Fruit fly (Drosophila melanogaster): ENCODE results near the gene Mgat4b.

Mgat4b gene

DNA sequence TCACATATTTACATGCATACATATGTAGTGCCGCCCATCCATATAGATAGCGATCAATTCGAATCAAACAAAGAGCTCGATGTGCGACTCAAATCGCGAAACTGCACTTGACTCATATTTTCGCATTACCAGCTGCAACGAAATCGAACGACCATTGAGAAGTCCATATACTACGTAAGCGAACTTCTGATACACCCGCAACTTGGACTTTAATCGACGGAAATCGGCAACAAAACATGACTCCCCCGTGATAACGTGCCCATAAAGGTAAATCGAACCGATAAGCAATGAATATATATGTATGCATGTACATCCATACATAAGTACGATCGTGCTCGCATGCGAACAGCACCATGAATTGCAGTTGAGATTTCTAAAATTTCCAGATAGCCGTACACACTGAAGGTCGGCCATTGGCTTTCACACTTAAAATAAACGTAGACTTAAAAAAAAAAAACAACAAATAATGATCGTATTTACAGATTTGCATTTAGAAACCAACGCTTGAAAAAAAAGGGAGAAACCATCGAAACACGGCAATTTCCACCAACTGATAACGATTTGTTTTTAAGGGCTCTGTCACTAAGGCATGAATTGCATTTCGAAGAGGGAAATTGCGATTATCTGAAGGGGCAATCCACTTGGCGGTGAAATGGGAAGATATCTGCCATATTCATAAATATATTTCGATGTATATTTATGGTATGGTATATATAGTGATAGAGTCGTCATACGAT is 13.7 kb upstream of the Mgat4b start (continued):
- TF ChIP-seq CG1621 (tag; optimal IDR thresholded peaks at IDR 0.05), result no peak
- TF ChIP-seq lz (GFP tag; optimal IDR thresholded peaks at IDR 0.05), result no peak
- peak; percentile 43 for TF ChIP-seq vri (GFP tag; optimal IDR thresholded peaks at IDR 0.05)
- peak; percentile 70 for TF ChIP-seq svp (GFP tag)
- no peak for TF ChIP-seq esn (GFP tag; optimal IDR thresholded peaks at IDR 0.05)
- TF ChIP-seq Hr39 (GFP tag; optimal IDR thresholded peaks at IDR 0.05), result no peak
- TF ChIP-seq Met (GFP tag; optimal IDR thresholded peaks at IDR 0.05), result no peak
- no peak for TF ChIP-seq pdm3 (GFP tag; optimal IDR thresholded peaks at IDR 0.05)
- TF ChIP-seq Ets21C (GFP tag; optimal IDR thresholded peaks at IDR 0.05), result no peak
- TF ChIP-seq cyc (GFP tag; optimal IDR thresholded peaks at IDR 0.05), result no peak
- TF ChIP-seq CG11762 (GFP tag; optimal IDR thresholded peaks at IDR 0.05; ENCODE audit: insufficient read depth), result no peak
- no peak for TF ChIP-seq Gug (GFP tag; IDR thresholded peaks at IDR 0.05)
- no peak for TF ChIP-seq Lpt (GFP tag; optimal IDR thresholded peaks at IDR 0.05)
- no peak for TF ChIP-seq Ets96B (tag; optimal IDR thresholded peaks at IDR 0.05)
- TF ChIP-seq Eip75B (GFP tag; optimal IDR thresholded peaks at IDR 0.05), result no peak
- TF ChIP-seq Sox14 (GFP tag; optimal IDR thresholded peaks at IDR 0.05), result no peak
- TF ChIP-seq CG10669 (GFP tag; optimal IDR thresholded peaks at IDR 0.05), result no peak
- TF ChIP-seq Hr38 (GFP tag; optimal IDR thresholded peaks at IDR 0.05), result no peak
- TF ChIP-seq fkh (GFP tag; optimal IDR thresholded peaks at IDR 0.05), result no peak
- TF ChIP-seq CG8119 (GFP tag; IDR thresholded peaks at IDR 0.05), result no peak
- no peak for TF ChIP-seq acj6 (GFP tag; optimal IDR thresholded peaks at IDR 0.05)
- peak; percentile 12 to 19 for TF ChIP-seq ss (GFP tag; optimal IDR thresholded peaks at IDR 0.05)
- TF ChIP-seq Eip93F (GFP tag; optimal IDR thresholded peaks at IDR 0.05), result peak; percentile 56

DNA sequence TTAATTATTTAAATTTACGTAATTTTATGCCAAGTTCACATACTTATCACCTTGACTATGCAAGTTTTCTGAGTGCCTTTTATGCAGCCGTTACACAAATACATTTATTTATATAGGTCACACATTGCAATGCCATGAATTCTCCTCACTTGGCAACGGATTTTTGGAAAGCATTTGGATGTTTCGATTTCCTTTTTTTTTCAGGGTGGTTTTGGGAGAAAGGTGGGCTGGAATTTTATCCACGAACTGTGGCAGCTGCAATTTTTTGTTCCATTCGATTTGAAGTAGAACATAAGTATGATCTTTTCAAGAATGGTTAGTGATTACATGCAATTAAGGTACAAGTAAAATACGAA is 12.8 kb upstream of the Mgat4b start:
- TF ChIP-seq Sox14 (GFP tag; optimal IDR thresholded peaks at IDR 0.05) (no peak), achi (GFP tag; optimal IDR thresholded peaks at IDR 0.05) (no peak), CG31627 (GFP tag; optimal IDR thresholded peaks at IDR 0.05) (no peak), Eip78C (GFP tag) (no peak), Sox102F (GFP tag; optimal IDR thresholded peaks at IDR 0.05) (no peak), CG9139 (GFP tag; optimal IDR thresholded peaks at IDR 0.05) (no peak), Smox (GFP tag; optimal IDR thresholded peaks at IDR 0.05) (no peak), CG7368 (GFP tag; optimal IDR thresholded peaks at IDR 0.05) (no peak), CG11294 (GFP tag; IDR thresholded peaks at IDR 0.05) (no peak), acj6 (GFP tag; optimal IDR thresholded peaks at IDR 0.05) (no peak), topi (GFP tag; optimal IDR thresholded peaks at IDR 0.05) (no peak), Lpt (GFP tag; optimal IDR thresholded peaks at IDR 0.05) (no peak), CG8119 (GFP tag; IDR thresholded peaks at IDR 0.05) (no peak), spab (GFP tag; optimal IDR thresholded peaks at IDR 0.05) (no peak), Ets21C (GFP tag; optimal IDR thresholded peaks at IDR 0.05) (no peak), vri (GFP tag; optimal IDR thresholded peaks at IDR 0.05) (no peak)

DNA sequence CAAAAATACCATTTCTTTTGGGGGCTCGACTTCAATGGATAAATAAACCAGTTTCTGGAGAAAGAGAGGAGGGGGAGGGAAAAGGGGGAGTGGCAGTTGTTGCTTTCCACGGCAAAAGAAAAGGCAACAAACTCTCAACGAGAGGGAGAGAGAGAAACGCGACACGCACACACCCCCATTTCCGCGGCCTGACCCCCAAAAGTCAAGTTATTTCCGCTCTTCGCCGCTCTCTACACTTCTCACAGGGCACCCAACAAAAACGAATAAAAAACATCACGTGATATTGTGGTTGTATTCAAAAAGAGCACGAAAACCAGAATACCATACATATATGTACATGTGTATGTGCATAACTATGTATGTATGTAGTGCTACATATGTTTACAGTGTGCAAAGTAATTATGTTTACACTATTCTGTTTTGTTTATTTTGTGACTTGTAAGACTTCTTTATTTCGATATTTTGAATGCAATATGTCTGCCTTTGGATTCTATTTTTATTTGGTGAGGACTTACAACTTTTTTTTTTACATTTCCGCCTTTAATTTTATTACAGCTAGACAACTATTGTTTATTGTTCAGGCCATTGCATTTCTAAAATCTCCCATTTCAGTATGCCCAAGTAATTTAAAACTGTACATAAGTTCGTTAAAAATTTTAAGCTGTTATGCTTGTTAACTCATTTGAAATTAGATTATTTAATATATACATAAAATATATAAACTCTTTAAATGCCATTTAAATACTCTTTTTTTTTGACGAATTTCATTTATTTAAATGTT is 12.2 kb upstream of the Mgat4b start:
- TF ChIP-seq spab (GFP tag; optimal IDR thresholded peaks at IDR 0.05) (peak; percentile 40), CG4318 (GFP tag; optimal IDR thresholded peaks at IDR 0.05) (peak; percentile 13), Hr4 (GFP tag; optimal IDR thresholded peaks at IDR 0.05) (peak; percentile 68), Hr39 (GFP tag; optimal IDR thresholded peaks at IDR 0.05) (peak; percentile 56), CG15336 (GFP tag; IDR thresholded peaks at IDR 0.05) (peak; percentile 51), CG3032 (tag; optimal IDR thresholded peaks at IDR 0.05) (peak; percentile 39), topi (GFP tag; optimal IDR thresholded peaks at IDR 0.05) (peak; percentile 58), Sox15 (GFP tag; optimal IDR thresholded peaks at IDR 0.05) (peak; percentile 53), Met (GFP tag; optimal IDR thresholded peaks at IDR 0.05) (peak; percentile 61), CG16779 (tag; optimal IDR thresholded peaks at IDR 0.05) (peak; percentile 59), dsx (GFP tag; optimal IDR thresholded peaks at IDR 0.05; ENCODE audit: poor library complexity, severe bottlenecking) (peak; percentile 68), pdm3 (GFP tag; optimal IDR thresholded peaks at IDR 0.05) (peak; percentile 56), Blimp-1 (GFP tag; optimal IDR thresholded peaks at IDR 0.05) (peak; percentile 30), ss (GFP tag; optimal IDR thresholded peaks at IDR 0.05) (peak; percentile 89 to 96), svp (GFP tag) (peak; percentile 89), vri (GFP tag; optimal IDR thresholded peaks at IDR 0.05) (peak; percentile 46), CG1621 (tag; optimal IDR thresholded peaks at IDR 0.05) (peak; percentile 43), salr (GFP tag; optimal IDR thresholded peaks at IDR 0.05) (peak; percentile 51 to 70), net (GFP tag; optimal IDR thresholded peaks at IDR 0.05) (peak; percentile 56), Ets21C (GFP tag; optimal IDR thresholded peaks at IDR 0.05) (peak; percentile 33), CG8119 (GFP tag; IDR thresholded peaks at IDR 0.05) (peak; percentile 55), fkh (GFP tag; optimal IDR thresholded peaks at IDR 0.05) (peak; percentile 88), esn (GFP tag; optimal IDR thresholded peaks at IDR 0.05) (peak; percentile 80), Hr38 (GFP tag; optimal IDR thresholded peaks at IDR 0.05) (no peak), CG34406 (GFP tag; optimal IDR thresholded peaks at IDR 0.05) (peak; percentile 72)
